Fruit fly (Drosophila melanogaster) whole organism, embryonic: ENCODE data around the gene beta4GalT7.

Experiments
- BEAF-32 ChIP-seq: fragments of 200-800 bp; sonication (Bioruptor generic); optimal IDR thresholded peaks from 3 replicates; lab custom pipeline; 2017; ENCODE audit warnings: missing biosample characterization, missing genetic modification characterization, mild to moderate bottlenecking, moderate library complexity, missing genetic modification reagents
- CG11247 ChIP-seq: fragments of 200-800 bp; sonication (Bioruptor generic); IDR thresholded peaks from 2 replicates; pipeline ENCODE4 v1.3.6; 2022; ENCODE audit warnings: missing biosample characterization, missing genetic modification characterization
- CG11398 ChIP-seq: fragments of 200-800 bp; sonication (Bioruptor generic); optimal IDR thresholded peaks from 2 replicates; lab custom pipeline; 2016; ENCODE audit warnings: missing biosample characterization, missing genetic modification characterization
- CG12299 ChIP-seq: fragments of 200-800 bp; sonication (Bioruptor generic); optimal IDR thresholded peaks from 2 replicates; lab custom pipeline; 2018; ENCODE audit warnings: missing biosample characterization, mild to moderate bottlenecking, missing genetic modification characterization
- CG14441 ChIP-seq: fragments of 200-800 bp; sonication (Bioruptor generic); IDR thresholded peaks from 2 replicates; pipeline ENCODE4 v1.3.6; 2022; ENCODE audit warnings: missing biosample characterization, missing genetic modification characterization
- CG15073 ChIP-seq: fragments of 200-800 bp; sonication (Bioruptor generic); optimal IDR thresholded peaks from 2 replicates; lab custom pipeline; 2016; ENCODE audit warnings: missing biosample characterization, missing genetic modification characterization
- CG15269 ChIP-seq: fragments of 200-800 bp; sonication (Bioruptor generic); optimal IDR thresholded peaks from 2 replicates; lab custom pipeline; 2018; ENCODE audit warnings: missing biosample characterization, mild to moderate bottlenecking, missing genetic modification characterization, moderate library complexity
- CG15514 ChIP-seq: fragments of 200-800 bp; sonication (Bioruptor generic); optimal IDR thresholded peaks from 3 replicates; lab custom pipeline; 2017; ENCODE audit warnings: missing biosample characterization, missing genetic modification characterization, mild to moderate bottlenecking, moderate library complexity, missing genetic modification reagents
- CG15696 ChIP-seq: fragments of 200-800 bp; sonication (Bioruptor generic); optimal IDR thresholded peaks from 2 replicates; lab custom pipeline; 2019; ENCODE audit warnings: missing biosample characterization, mild to moderate bottlenecking, missing genetic modification characterization, moderate library complexity
- CG16813 ChIP-seq: fragments of 200-800 bp; sonication (Bioruptor generic); IDR thresholded peaks from 3 replicates; pipeline ENCODE4 v1.3.6; 2022; ENCODE audit warnings: missing biosample characterization, missing genetic modification characterization; ENCODE audit not compliant: partially characterized antibody
- CG17186 ChIP-seq: fragments of 200-800 bp; sonication (Bioruptor generic); optimal IDR thresholded peaks from 3 replicates; lab custom pipeline; 2017; ENCODE audit warnings: missing biosample characterization, missing genetic modification reagents, missing genetic modification characterization
- CG18262 ChIP-seq: fragments of 200-800 bp; optimal IDR thresholded peaks from 3 replicates; lab custom pipeline; 2019; ENCODE audit warnings: missing biosample characterization, mild to moderate bottlenecking, missing genetic modification characterization, moderate library complexity
- CG18599 ChIP-seq: fragments of 200-800 bp; sonication (Bioruptor generic); optimal IDR thresholded peaks from 3 replicates; lab custom pipeline; 2017; ENCODE audit warnings: missing biosample characterization, missing genetic modification characterization, mild to moderate bottlenecking, moderate library complexity, missing genetic modification reagents
- CG33213 ChIP-seq: fragments of 200-800 bp; sonication (Bioruptor generic); optimal IDR thresholded peaks from 3 replicates; lab custom pipeline; 2016; ENCODE audit warnings: missing biosample characterization, missing genetic modification characterization
- CG3726 ChIP-seq: fragments of 200-800 bp; sonication (Bioruptor generic); IDR thresholded peaks from 3 replicates; pipeline ENCODE4, ENCODE4 v1.3.6; 2022; ENCODE audit warnings: missing biosample characterization, missing genetic modification characterization
- CG4282 ChIP-seq: fragments of 200-800 bp; sonication (Bioruptor generic); optimal IDR thresholded peaks from 2 replicates; lab custom pipeline; 2016; ENCODE audit warnings: missing biosample characterization, missing genetic modification characterization
- CG4424 ChIP-seq: fragments of 200-800 bp; sonication (Bioruptor generic); optimal IDR thresholded peaks from 3 replicates; lab custom pipeline; 2016; ENCODE audit warnings: missing biosample characterization, missing genetic modification characterization
- CG7963 ChIP-seq: fragments of 200-800 bp; sonication (Bioruptor generic); IDR thresholded peaks from 3 replicates; pipeline ENCODE4 v1.3.6; 2022; ENCODE audit warnings: missing biosample characterization, missing genetic modification characterization; ENCODE audit not compliant: partially characterized antibody
- CG8089 ChIP-seq: fragments of 200-800 bp; sonication (Bioruptor generic); optimal IDR thresholded peaks from 3 replicates; lab custom pipeline; 2016; ENCODE audit warnings: missing biosample characterization, missing genetic modification characterization
- CG8359 ChIP-seq: fragments of 200-800 bp; sonication (Bioruptor generic); optimal IDR thresholded peaks from 2 replicates; lab custom pipeline; 2017; ENCODE audit warnings: missing biosample characterization, mild to moderate bottlenecking, missing genetic modification characterization, borderline replicate concordance
- CG8944 ChIP-seq: fragments of 200-800 bp; sonication (Bioruptor generic); optimal IDR thresholded peaks from 3 replicates; lab custom pipeline; 2016; ENCODE audit warnings: missing biosample characterization, missing genetic modification characterization
- D ChIP-seq, 2 experiments: fragments of 200-800 bp in 1 of 2; fragments of >200 bp in 1 of 2; sonication (Bioruptor generic) in 1 of 2; optimal IDR thresholded peaks; 2 replicates in 1 of 2; 3 replicates in 1 of 2; lab custom pipeline; 2017; ENCODE audit warnings: mild to moderate bottlenecking in 1 of 2, missing biosample characterization in 1 of 2, missing genetic modification characterization in 1 of 2, missing genetic modification reagents in 1 of 2
- Dfd ChIP-seq, 2 experiments: fragments of >200 bp; optimal IDR thresholded peaks; 2 replicates each; lab custom pipeline; 2017; ENCODE audit warnings: missing biosample characterization in 2 of 2, missing genetic modification characterization in 2 of 2
- Dip3 ChIP-seq: fragments of 200-800 bp; sonication (Bioruptor generic); optimal IDR thresholded peaks from 3 replicates; lab custom pipeline; 2016; ENCODE audit warnings: missing biosample characterization, missing genetic modification characterization
- Fer1 ChIP-seq: fragments of 200-800 bp; sonication (Bioruptor generic); optimal IDR thresholded peaks from 2 replicates; lab custom pipeline; 2017; ENCODE audit warnings: missing biosample characterization, mild to moderate bottlenecking, missing genetic modification characterization
- Hey ChIP-seq: fragments of 200-800 bp; sonication (Bioruptor generic); optimal IDR thresholded peaks from 3 replicates; lab custom pipeline; 2018; ENCODE audit warnings: missing biosample characterization, mild to moderate bottlenecking, missing genetic modification characterization
- HmgD ChIP-seq: fragments of 200-800 bp; sonication (Bioruptor generic); optimal IDR thresholded peaks from 3 replicates; lab custom pipeline; 2016; ENCODE audit warnings: missing biosample characterization, missing genetic modification characterization
- Hr3 ChIP-seq: fragments of 200-800 bp; sonication (Bioruptor generic); optimal IDR thresholded peaks from 3 replicates; lab custom pipeline; 2016; ENCODE audit warnings: missing biosample characterization, missing genetic modification characterization
- NC2α ChIP-seq: fragments of 200-800 bp; sonication (Bioruptor generic); optimal IDR thresholded peaks from 2 replicates; lab custom pipeline; 2016; ENCODE audit warnings: missing biosample characterization, missing genetic modification characterization
- NFAT ChIP-seq: fragments of 200-800 bp; sonication (Bioruptor generic); IDR thresholded peaks from 2 replicates; pipeline ENCODE4 v1.3.6; 2022; ENCODE audit warnings: missing biosample characterization, missing genetic modification characterization
- NK7.1 ChIP-seq: fragments of 200-800 bp; sonication (Bioruptor generic); optimal IDR thresholded peaks from 3 replicates; lab custom pipeline; 2016; ENCODE audit warnings: missing biosample characterization, missing genetic modification characterization
- Six4 ChIP-seq: fragments of 200-800 bp; sonication (Bioruptor generic); optimal IDR thresholded peaks from 2 replicates; lab custom pipeline; 2016; ENCODE audit warnings: missing biosample characterization, missing genetic modification characterization
- Trl ChIP-seq, 3 experiments: fragments of >200 bp in 2 of 3; fragments of 200-800 bp in 1 of 3; sonication (Bioruptor generic) in 1 of 3; optimal IDR thresholded peaks; 2 replicates in 1 of 3; 3 replicates in 2 of 3; lab custom pipeline; 2016 to 2017; ENCODE audit warnings: missing biosample characterization in 1 of 3, missing genetic modification characterization in 1 of 3
- chinmo ChIP-seq: fragments of 200-800 bp; sonication (Bioruptor generic); IDR thresholded peaks from 4 replicates; pipeline ENCODE4 v1.3.6; 2022; ENCODE audit warnings: missing biosample characterization, missing genetic modification characterization; ENCODE audit not compliant: partially characterized antibody
- ci ChIP-seq: fragments of 200-800 bp; sonication (Bioruptor generic); IDR thresholded peaks from 3 replicates; pipeline ENCODE4 v1.3.6; 2022; ENCODE audit warnings: missing biosample characterization, missing genetic modification characterization
- crp ChIP-seq, 2 experiments: fragments of 200-800 bp; sonication (Bioruptor generic); optimal IDR thresholded peaks; 2 replicates in 1 of 2; 3 replicates in 1 of 2; lab custom pipeline; 2017; ENCODE audit warnings: missing biosample characterization in 2 of 2, missing genetic modification characterization in 2 of 2, mild to moderate bottlenecking in 1 of 2, moderate library complexity in 1 of 2
- dimm ChIP-seq: fragments of 200-800 bp; sonication (Bioruptor generic); IDR thresholded peaks from 2 replicates; pipeline ENCODE4 v1.3.6; 2022; ENCODE audit warnings: missing biosample characterization, missing genetic modification characterization
- ewg ChIP-seq: fragments of 200-800 bp; sonication (Bioruptor generic); optimal IDR thresholded peaks from 3 replicates; lab custom pipeline; 2017; ENCODE audit warnings: mild to moderate bottlenecking, missing biosample characterization, missing genetic modification reagents, missing genetic modification characterization
- gsb-n ChIP-seq: fragments of 200-800 bp; sonication (Bioruptor generic); optimal IDR thresholded peaks from 3 replicates; lab custom pipeline; 2018; ENCODE audit warnings: missing biosample characterization, mild to moderate bottlenecking, missing genetic modification characterization
- hbn ChIP-seq: fragments of 200-800 bp; sonication (Bioruptor generic); IDR thresholded peaks from 2 replicates; pipeline ENCODE4 v1.3.6; 2022; ENCODE audit warnings: missing biosample characterization, missing genetic modification characterization; ENCODE audit not compliant: partially characterized antibody
- maf-S ChIP-seq: fragments of 200-800 bp; sonication (Bioruptor generic); optimal IDR thresholded peaks from 2 replicates; lab custom pipeline; 2016; ENCODE audit warnings: missing biosample characterization, missing genetic modification characterization
- scrt ChIP-seq: fragments of 200-800 bp; sonication (Bioruptor generic); optimal IDR thresholded peaks from 2 replicates; lab custom pipeline; 2018; ENCODE audit warnings: missing biosample characterization, mild to moderate bottlenecking, missing genetic modification characterization, moderate library complexity
- sd ChIP-seq: fragments of 200-800 bp; sonication (Bioruptor generic); optimal IDR thresholded peaks from 3 replicates; lab custom pipeline; 2018; ENCODE audit warnings: missing biosample characterization, mild to moderate bottlenecking, missing genetic modification characterization, moderate library complexity
- shn ChIP-seq: fragments of 200-800 bp; sonication (Bioruptor generic); optimal IDR thresholded peaks from 3 replicates; lab custom pipeline; 2016; ENCODE audit warnings: missing biosample characterization, missing genetic modification characterization
- sisA ChIP-seq: fragments of 200-800 bp; sonication (Bioruptor generic); IDR thresholded peaks from 2 replicates; pipeline ENCODE4 v1.3.6; 2022; ENCODE audit warnings: missing biosample characterization, missing genetic modification characterization
- stwl ChIP-seq: fragments of 200-800 bp; sonication (Bioruptor generic); optimal IDR thresholded peaks from 3 replicates; lab custom pipeline; 2018; ENCODE audit warnings: missing biosample characterization, mild to moderate bottlenecking, missing genetic modification characterization, moderate library complexity
- tap ChIP-seq: fragments of 200-800 bp; optimal IDR thresholded peaks from 3 replicates; lab custom pipeline; 2019; ENCODE audit warnings: missing biosample characterization, mild to moderate bottlenecking, missing genetic modification characterization, moderate library complexity
- tna ChIP-seq: fragments of 200-800 bp; sonication (Bioruptor generic); IDR thresholded peaks from 2 replicates; pipeline ENCODE4 v1.3.6; 2022; ENCODE audit warnings: missing biosample characterization, missing genetic modification characterization; ENCODE audit not compliant: partially characterized antibody
- wek ChIP-seq: fragments of 200-800 bp; sonication (Bioruptor generic); optimal IDR thresholded peaks from 3 replicates; lab custom pipeline; 2018; ENCODE audit warnings: missing biosample characterization, mild to moderate bottlenecking, missing genetic modification characterization, moderate library complexity

The beta4GalT7 gene

DNA sequence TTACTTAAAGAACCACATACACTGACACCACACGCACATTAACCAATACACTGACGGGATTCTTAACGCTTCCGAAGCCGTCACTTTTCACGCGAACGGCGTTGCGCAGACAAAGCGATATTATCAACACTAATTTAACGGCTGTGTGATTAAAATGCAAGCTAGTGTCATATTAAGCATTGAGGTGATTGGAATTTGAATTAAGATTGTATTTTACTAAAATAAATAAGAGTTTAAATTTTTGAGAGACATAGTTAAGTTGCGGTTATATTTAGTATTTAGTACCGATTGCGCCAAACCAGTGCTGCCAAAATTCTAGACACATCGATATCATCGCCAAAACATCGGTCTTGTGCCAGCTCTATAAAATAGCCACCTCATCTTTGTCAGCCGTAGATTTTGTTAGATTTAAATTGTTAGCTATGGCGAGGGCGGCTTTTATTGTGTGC is 16.0 kb downstream of the beta4GalT7 start, which contains the start of the genes Ythdf and bai (continued):
- TF ChIP-seq chinmo (GFP tag; lab: Robert Waterston, UW) = peak; percentile 57; the same call in 1 of the 4 replicates
- TF ChIP-seq ci (GFP tag; lab: Robert Waterston, UW) = no peak
- TF ChIP-seq NFAT = no peak; the same call in 1 of the 2 replicates
- no peak for TF ChIP-seq CG15696 (tag; lab: Kevin White, UChicago)
- peak; percentile 40 for TF ChIP-seq Hr3 (GFP tag; lab: Kevin White, UChicago)
- TF ChIP-seq shn (GFP tag; lab: Kevin White, UChicago) = peak; percentile 16
- no peak for TF ChIP-seq Six4 (GFP tag; lab: Kevin White, UChicago)
- no peak for TF ChIP-seq CG18599 (GFP tag; lab: Kevin White, UChicago)
- TF ChIP-seq D (optimal IDR thresholded peaks at IDR 0.05; lab: Kevin White, UChicago) = no peak
- no peak for TF ChIP-seq D (GFP tag; optimal IDR thresholded peaks at IDR 0.05; lab: Kevin White, UChicago)
- TF ChIP-seq stwl (tag; lab: Kevin White, UChicago) = peak; percentile 54
- TF ChIP-seq sd (tag; lab: Kevin White, UChicago) = no peak
- TF ChIP-seq CG33213 (GFP tag; lab: Kevin White, UChicago) = peak; percentile 23
- TF ChIP-seq tna = peak; percentile 72
- no peak for TF ChIP-seq CG4282 (GFP tag; lab: Kevin White, UChicago)
- peak; percentile 81 for TF ChIP-seq hbn
- TF ChIP-seq CG4424 (GFP tag; lab: Kevin White, UChicago) = peak; percentile 39
- peak; percentile 92 for TF ChIP-seq CG17186 (GFP tag; lab: Kevin White, UChicago)
- no peak for TF ChIP-seq Hey (tag; lab: Kevin White, UChicago)
- no peak for TF ChIP-seq Trl (optimal IDR thresholded peaks at IDR 0.05; lab: Kevin White, UChicago)
- peak; percentile 31 for TF ChIP-seq Trl (GFP tag; optimal IDR thresholded peaks at IDR 0.05; lab: Kevin White, UChicago)
- TF ChIP-seq maf-S (GFP tag; lab: Kevin White, UChicago) = peak; percentile 43
- TF ChIP-seq CG18262 (tag; lab: Kevin White, UChicago) = no peak
- no peak for TF ChIP-seq gsb-n
- TF ChIP-seq tap (tag; lab: Kevin White, UChicago) = no peak
- TF ChIP-seq CG3726 (GFP tag; lab: Robert Waterston, UW) = no peak
- TF ChIP-seq CG14441 (GFP tag; lab: Robert Waterston, UW) = no peak
- no peak for TF ChIP-seq NK7.1 (GFP tag; lab: Kevin White, UChicago)
- peak in 1 of 2 experiments; percentile 42 for TF ChIP-seq crp (GFP tag; optimal IDR thresholded peaks at IDR 0.05; lab: Kevin White, UChicago)
- no peak for TF ChIP-seq CG8944 (GFP tag; lab: Kevin White, UChicago)
- TF ChIP-seq ewg (GFP tag; lab: Kevin White, UChicago) = peak; percentile 35
- peak; percentile 14 for TF ChIP-seq Fer1
- no peak for TF ChIP-seq CG15073
- TF ChIP-seq CG8089 (GFP tag; lab: Kevin White, UChicago) = no peak
- peak; percentile 55; the same call in 1 of the 3 replicates for TF ChIP-seq CG7963 (GFP tag; lab: Robert Waterston, UW)
- TF ChIP-seq CG15269 = no peak
- TF ChIP-seq dimm = no peak
- TF ChIP-seq BEAF-32 (GFP tag; lab: Kevin White, UChicago) = peak; percentile 95
- no peak for TF ChIP-seq CG11247 (GFP tag; lab: Robert Waterston, UW)
- no peak for TF ChIP-seq Dfd (GFP tag; optimal IDR thresholded peaks at IDR 0.05; lab: Kevin White, UChicago)
- TF ChIP-seq wek (GFP tag; lab: Kevin White, UChicago) = no peak
- TF ChIP-seq CG11398 (GFP tag; lab: Kevin White, UChicago) = peak; percentile 2
- no peak for TF ChIP-seq NC2α (GFP tag; lab: Kevin White, UChicago)
- no peak for TF ChIP-seq sisA (GFP tag; lab: Robert Waterston, UW)
- TF ChIP-seq CG8359 (GFP tag; lab: Kevin White, UChicago) = no peak
- no peak for TF ChIP-seq scrt (GFP tag; lab: Kevin White, UChicago)
- peak; percentile 17 for TF ChIP-seq Dip3 (GFP tag; lab: Kevin White, UChicago)
- no peak for TF ChIP-seq CG15514
- no peak for TF ChIP-seq CG12299 (tag; lab: Kevin White, UChicago)
- TF ChIP-seq CG16813 (GFP tag; lab: Robert Waterston, UW) = peak; percentile 84
- peak; percentile 17 for TF ChIP-seq HmgD (GFP tag; lab: Kevin White, UChicago)
